Worm (Caenorhabditis elegans) whole organism, mixed stage, embryonic: ENCODE measurements around the gene C28D4.8.

Experiments
- bed-3 ChIP-seq: fragments of 200-800 bp; sonication (Bioruptor generic); optimal IDR thresholded peaks from 3 replicates; lab custom pipeline; 2018; ENCODE audit warnings: mild to moderate bottlenecking, missing genetic modification characterization, moderate library complexity, missing compliant biosample characterization
- ceh-83 ChIP-seq: fragments of 200-800 bp; sonication (Bioruptor generic); optimal IDR thresholded peaks from 2 replicates; lab custom pipeline; 2018; ENCODE audit warnings: mild to moderate bottlenecking, missing genetic modification characterization, missing compliant biosample characterization
- ces-1 ChIP-seq: fragments of 150-350 bp; optimal IDR thresholded peaks from 2 replicates; lab custom pipeline; 2014; ENCODE audit warnings: missing biosample characterization, missing genetic modification reagents, missing genetic modification characterization
- drap-1 ChIP-seq: fragments of 200-800 bp; sonication (Bioruptor generic); optimal IDR thresholded peaks from 3 replicates; lab custom pipeline; 2018; ENCODE audit warnings: mild to moderate bottlenecking, missing genetic modification characterization, missing compliant biosample characterization
- flh-1 ChIP-seq: fragments of 200-800 bp; sonication (Bioruptor generic); optimal IDR thresholded peaks from 2 replicates; lab custom pipeline; 2018; ENCODE audit warnings: mild to moderate bottlenecking, missing genetic modification characterization, moderate library complexity, missing compliant biosample characterization
- lin-13 ChIP-seq: fragments of 150-350 bp; optimal IDR thresholded peaks from 2 replicates; lab custom pipeline; 2014; ENCODE audit warnings: missing biosample characterization, missing genetic modification characterization
- lsy-2 ChIP-seq: fragments of 150-350 bp; optimal IDR thresholded peaks from 2 replicates; lab custom pipeline; 2014; ENCODE audit warnings: missing biosample characterization, missing genetic modification characterization
- nhr-12 ChIP-seq: fragments of 150-350 bp; optimal IDR thresholded peaks from 2 replicates; lab custom pipeline; 2014; ENCODE audit warnings: missing biosample characterization, missing genetic modification characterization
- nhr-28 ChIP-seq: fragments of 150-350 bp; optimal IDR thresholded peaks from 2 replicates; lab custom pipeline; 2014; ENCODE audit warnings: missing biosample characterization, missing genetic modification characterization
- pha-4 ChIP-seq: fragments of 150-350 bp; optimal IDR thresholded peaks from 2 replicates; lab custom pipeline; 2018; ENCODE audit warnings: missing biosample characterization, missing genetic modification reagents, missing genetic modification characterization
- sem-2 ChIP-seq: fragments of 200-800 bp; sonication (Bioruptor generic); optimal IDR thresholded peaks from 2 replicates; lab custom pipeline; 2018; ENCODE audit warnings: mild to moderate bottlenecking, missing genetic modification characterization, missing compliant biosample characterization
- snpc-4 ChIP-seq: fragments of 150-350 bp; optimal IDR thresholded peaks from 2 replicates; lab custom pipeline; 2014; ENCODE audit warnings: missing biosample characterization, missing genetic modification characterization
- unc-62 ChIP-seq: fragments of 150-350 bp; optimal IDR thresholded peaks from 2 replicates; lab custom pipeline; 2014; ENCODE audit warnings: missing biosample characterization, missing genetic modification reagents, missing genetic modification characterization
- zip-8 ChIP-seq: fragments of 150-350 bp; optimal IDR thresholded peaks from 2 replicates; lab custom pipeline; 2014; ENCODE audit warnings: missing biosample characterization, missing genetic modification characterization

ce11 chrIV:9784689-9785088, 36.4 kb upstream of the C28D4.8 start, which contains the start of gene sre-4:
- TF ChIP-seq lin-13 (tag; lab: Kevin White, UChicago) = no peak
- no peak for TF ChIP-seq lsy-2 (tag; lab: Kevin White, UChicago)
- TF ChIP-seq unc-62 = no peak
- no peak for TF ChIP-seq snpc-4
- TF ChIP-seq bed-3 (GFP tag; lab: Kevin White, UChicago) = no peak
- no peak for TF ChIP-seq zip-8
- no peak for TF ChIP-seq ceh-83
- no peak for TF ChIP-seq flh-1 (GFP tag; lab: Kevin White, UChicago)
- no peak for TF ChIP-seq sem-2 (GFP tag; lab: Kevin White, UChicago)
- TF ChIP-seq ces-1 (GFP tag; lab: Kevin White, UChicago) = no peak
- TF ChIP-seq drap-1 = no peak
- no peak for TF ChIP-seq pha-4 (tag; lab: Kevin White, UChicago)
- TF ChIP-seq nhr-12 = no peak
- no peak for TF ChIP-seq nhr-28 (tag; lab: Kevin White, UChicago)
